Worm (Caenorhabditis elegans) whole organism, mixed stage, embryonic: ENCODE measurements around the gene cyp-14A2.

ENCODE experiments used
- blmp-1 ChIP-seq: fragments of 150-350 bp; optimal IDR thresholded peaks from 2 replicates; lab custom pipeline; 2014; ENCODE audit warnings: missing biosample characterization, missing genetic modification characterization
- ceh-43 ChIP-seq: fragments of 200-800 bp; sonication (Bioruptor generic); optimal IDR thresholded peaks from 2 replicates; lab custom pipeline; 2018; ENCODE audit warnings: mild to moderate bottlenecking, missing genetic modification characterization, moderate library complexity, missing compliant biosample characterization
- ham-2 ChIP-seq: fragments of 200-800 bp; sonication (Bioruptor generic); optimal IDR thresholded peaks from 2 replicates; lab custom pipeline; 2018; ENCODE audit warnings: mild to moderate bottlenecking, missing genetic modification characterization, missing compliant biosample characterization
- hlh-1 ChIP-seq: fragments of 150-350 bp; optimal IDR thresholded peaks from 2 replicates; lab custom pipeline; 2014; ENCODE audit warnings: missing biosample characterization, missing genetic modification reagents, missing genetic modification characterization
- lin-13 ChIP-seq: fragments of 150-350 bp; optimal IDR thresholded peaks from 2 replicates; lab custom pipeline; 2014; ENCODE audit warnings: missing biosample characterization, missing genetic modification characterization
- nhr-12 ChIP-seq: fragments of 150-350 bp; optimal IDR thresholded peaks from 2 replicates; lab custom pipeline; 2014; ENCODE audit warnings: missing biosample characterization, missing genetic modification characterization
- nhr-237 ChIP-seq: fragments of 150-350 bp; optimal IDR thresholded peaks from 2 replicates; lab custom pipeline; 2014; ENCODE audit warnings: missing biosample characterization, missing genetic modification characterization
- nhr-28 ChIP-seq: fragments of 150-350 bp; optimal IDR thresholded peaks from 2 replicates; lab custom pipeline; 2014; ENCODE audit warnings: missing biosample characterization, missing genetic modification characterization
- pha-4 ChIP-seq: fragments of 150-350 bp; optimal IDR thresholded peaks from 2 replicates; lab custom pipeline; 2018; ENCODE audit warnings: missing biosample characterization, missing genetic modification reagents, missing genetic modification characterization
- sem-2 ChIP-seq: fragments of 200-800 bp; sonication (Bioruptor generic); optimal IDR thresholded peaks from 2 replicates; lab custom pipeline; 2018; ENCODE audit warnings: mild to moderate bottlenecking, missing genetic modification characterization, missing compliant biosample characterization
- tbx-8 ChIP-seq: fragments of 200-800 bp; sonication (Bioruptor generic); optimal IDR thresholded peaks from 2 replicates; lab custom pipeline; 2018; ENCODE audit warnings: mild to moderate bottlenecking, missing genetic modification characterization, moderate library complexity, missing compliant biosample characterization
- unc-39 ChIP-seq: fragments of 150-350 bp; optimal IDR thresholded peaks from 2 replicates; lab custom pipeline; 2014; ENCODE audit warnings: missing biosample characterization, missing genetic modification characterization
- ztf-11 ChIP-seq: fragments of 150-350 bp; optimal IDR thresholded peaks from 2 replicates; lab custom pipeline; 2014; ENCODE audit warnings: missing biosample characterization, missing genetic modification characterization

DNA sequence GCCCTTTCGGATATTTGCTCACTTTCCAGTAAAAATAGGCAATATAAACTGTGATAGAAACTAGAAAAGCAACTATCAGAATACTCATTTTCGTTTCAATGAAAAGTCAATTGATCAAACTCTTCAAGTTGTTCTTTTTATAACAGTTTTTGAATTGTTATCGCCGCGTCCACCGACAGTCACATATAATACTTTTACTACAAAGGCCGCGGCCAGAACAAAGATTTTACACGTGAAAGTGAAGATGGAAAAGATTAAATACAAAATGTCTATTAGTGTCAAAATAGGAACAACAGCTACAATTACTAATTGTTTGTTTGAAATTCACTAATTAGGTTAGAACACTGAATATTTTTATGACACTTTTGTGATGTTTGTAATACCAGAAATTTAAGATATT lies at the start of gene cyp-14A2:
- TF ChIP-seq nhr-12 (tag; lab: Kevin White, UChicago) (no peak), tbx-8 (GFP tag; lab: Kevin White, UChicago) (no peak), ztf-11 (tag; lab: Kevin White, UChicago) (no peak), ham-2 (GFP tag; lab: Kevin White, UChicago) (no peak), unc-39 (no peak), blmp-1 (tag; lab: Kevin White, UChicago) (no peak), pha-4 (no peak), nhr-237 (no peak), nhr-28 (tag; lab: Kevin White, UChicago) (no peak), lin-13 (tag; lab: Kevin White, UChicago) (no peak), sem-2 (no peak), ceh-43 (GFP tag; lab: Kevin White, UChicago) (no peak), hlh-1 (tag; lab: Kevin White, UChicago) (no peak)
